Fruit fly (Drosophila melanogaster): ENCODE results near the gene CG12974.

- no peak for TF ChIP-seq acj6 (GFP tag; optimal IDR thresholded peaks at IDR 0.05)
- no peak for TF ChIP-seq CG31627 (GFP tag; optimal IDR thresholded peaks at IDR 0.05)
- TF ChIP-seq Ets96B (tag; optimal IDR thresholded peaks at IDR 0.05) = no peak
- no peak for TF ChIP-seq vri (GFP tag; optimal IDR thresholded peaks at IDR 0.05)
- TF ChIP-seq CG4318 (GFP tag; optimal IDR thresholded peaks at IDR 0.05) = no peak
- no peak for TF ChIP-seq esn (GFP tag; optimal IDR thresholded peaks at IDR 0.05)
These were observed 32.7 kb upstream of the CG12974 start, which contains the start of gene Rab26 for dm6 chr3L:21318474-21318873.

All from whole organism, prepupa.